Worm (Caenorhabditis elegans): ENCODE measurements around the gene F15A4.10.

DNA sequence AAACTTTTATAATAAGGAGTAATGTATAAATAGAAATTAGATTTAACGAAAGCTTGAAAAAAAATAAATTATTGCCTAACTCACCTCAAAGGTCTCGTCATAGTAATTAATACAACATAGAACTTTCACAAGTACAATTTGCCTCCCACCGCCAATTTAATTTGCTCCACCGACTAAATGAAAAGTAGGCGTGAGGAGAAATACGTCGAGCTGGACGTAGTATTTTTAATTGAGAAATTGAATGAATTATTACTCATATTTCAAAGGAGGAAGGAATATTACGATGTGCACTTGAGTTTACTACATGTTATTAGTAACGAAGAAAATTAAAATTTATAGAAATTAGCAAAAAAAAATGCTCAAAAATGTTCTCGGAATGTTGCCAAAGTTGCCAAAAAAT lies 46.5 kb downstream of the F15A4.10 start, which contains the start of gene Y57A10C.9:
- TF ChIP-seq nhr-6 (tag; optimal IDR thresholded peaks at IDR 0.05) (no peak), lin-11 (tag; optimal IDR thresholded peaks at IDR 0.05) (no peak), nhr-237 (tag; optimal IDR thresholded peaks at IDR 0.05) (no peak), alr-1 (tag; optimal IDR thresholded peaks at IDR 0.05) (no peak)

Data from whole organism, L2 larva.